Worm (Caenorhabditis elegans) whole organism, L4 larva: ENCODE results near the gene R04B5.6.
A peak's percentile ranks its signal among the peaks of the same experiment; 100 is the strongest.

Experiments
- D1046.2 ChIP-seq: fragments of 200-800 bp; sonication (Bioruptor generic); IDR thresholded peaks from 2 replicates; pipeline ENCODE4 v1.3.6; 2022; ENCODE audit warnings: missing genetic modification characterization, missing compliant biosample characterization
- R02D3.7 ChIP-seq: fragments of 150-350 bp; sonication (generic microtip); optimal IDR thresholded peaks from 3 replicates; lab custom pipeline; 2014; ENCODE audit warnings: missing biosample characterization, missing genetic modification characterization
- T26A8.4 ChIP-seq: fragments of 200-800 bp; sonication (Bioruptor generic); IDR thresholded peaks from 2 replicates; pipeline ENCODE4 v1.3.6; 2022; ENCODE audit warnings: missing genetic modification characterization, missing compliant biosample characterization
- ZK337.2 ChIP-seq: fragments of 200-800 bp; sonication (Bioruptor generic); IDR thresholded peaks from 2 replicates; pipeline ENCODE4 v1.3.6; 2022; ENCODE audit warnings: missing genetic modification reagents, missing genetic modification characterization, missing compliant biosample characterization
- aha-1 ChIP-seq: fragments of 150-350 bp; peaks from one replicate; lab custom pipeline; 2014; ENCODE audit warnings: missing biosample characterization, missing genetic modification characterization
- ama-1 ChIP-seq: fragments of 150-350 bp; optimal IDR thresholded peaks from 2 replicates; lab custom pipeline; 2014; ENCODE audit warnings: inconsistent platforms, mixed read lengths
- attf-4 ChIP-seq: sonication (generic microtip); optimal IDR thresholded peaks from 3 replicates; lab custom pipeline; 2017; ENCODE audit warnings: missing biosample characterization, missing genetic modification characterization
- ceh-20 ChIP-seq: fragments of 200-800 bp; sonication (Bioruptor generic); IDR thresholded peaks from 2 replicates; pipeline ENCODE4 v1.3.6; 2022; ENCODE audit warnings: missing genetic modification reagents, missing genetic modification characterization, missing compliant biosample characterization
- daf-12 ChIP-seq: fragments of 150-350 bp; optimal IDR thresholded peaks from 2 replicates; lab custom pipeline; 2014; ENCODE audit warnings: missing biosample characterization, missing genetic modification reagents, missing genetic modification characterization
- daf-16 ChIP-seq, 3 experiments: sonication (generic microtip); optimal IDR thresholded peaks; 2 replicates each; lab custom pipeline; 2016 to 2017; ENCODE audit warnings: missing genetic modification characterization in 3 of 3, missing genetic modification reagents in 3 of 3, mild to moderate bottlenecking in 2 of 3, missing compliant biosample characterization in 2 of 3, missing biosample characterization in 1 of 3, moderate library complexity in 1 of 3
- dpl-1 ChIP-seq: fragments of 150-350 bp; optimal IDR thresholded peaks from 2 replicates; lab custom pipeline; 2014; ENCODE audit warnings: missing biosample characterization, missing genetic modification reagents, missing genetic modification characterization
- dve-1 ChIP-seq: sonication (generic microtip); optimal IDR thresholded peaks from 2 replicates; lab custom pipeline; 2017; ENCODE audit warnings: antibody characterized with exemption, mild to moderate bottlenecking, missing genetic modification characterization, missing compliant biosample characterization; ENCODE audit not compliant: insufficient read depth
- hlh-30 ChIP-seq: sonication (generic microtip); optimal IDR thresholded peaks from 2 replicates; lab custom pipeline; 2017; ENCODE audit warnings: antibody characterized with exemption, mild to moderate bottlenecking, missing genetic modification characterization, missing compliant biosample characterization; ENCODE audit not compliant: insufficient read depth
- jun-1 ChIP-seq: fragments of 150-350 bp; optimal IDR thresholded peaks from 2 replicates; lab custom pipeline; 2014; ENCODE audit warnings: missing biosample characterization, missing genetic modification reagents, missing genetic modification characterization
- lim-7 ChIP-seq: fragments of 200-800 bp; sonication (Bioruptor generic); IDR thresholded peaks from 2 replicates; pipeline ENCODE4 v1.3.6; 2022; ENCODE audit warnings: missing genetic modification characterization, missing compliant biosample characterization
- lin-1 ChIP-seq: fragments of 200-800 bp; sonication (Bioruptor generic); IDR thresholded peaks from 2 replicates; pipeline ENCODE4 v1.3.6; 2022; ENCODE audit warnings: missing genetic modification reagents, missing genetic modification characterization, missing compliant biosample characterization
- lin-13 ChIP-seq: fragments of 150-350 bp; optimal IDR thresholded peaks from 2 replicates; lab custom pipeline; 2014; ENCODE audit warnings: missing biosample characterization, missing genetic modification reagents, missing genetic modification characterization
- lin-39 ChIP-seq: fragments of 150-350 bp; optimal IDR thresholded peaks from 2 replicates; lab custom pipeline; 2014; ENCODE audit warnings: missing biosample characterization, missing genetic modification reagents, missing genetic modification characterization
- lir-3 ChIP-seq: sonication (generic microtip); optimal IDR thresholded peaks from 2 replicates; lab custom pipeline; 2016; ENCODE audit warnings: mild to moderate bottlenecking, missing genetic modification characterization, missing compliant biosample characterization
- mdt-29 ChIP-seq: fragments of 200-800 bp; sonication (Bioruptor generic); IDR thresholded peaks from 2 replicates; pipeline ENCODE4 v1.3.6; 2022; ENCODE audit warnings: missing genetic modification reagents, missing genetic modification characterization, missing compliant biosample characterization
- mxl-2 ChIP-seq: fragments of 200-800 bp; sonication (Bioruptor generic); conservative IDR thresholded peaks from 2 replicates; pipeline ENCODE4 v1.3.6; 2022; ENCODE audit warnings: missing genetic modification reagents, missing genetic modification characterization, missing compliant biosample characterization
- nhr-28 ChIP-seq: fragments of 150-350 bp; optimal IDR thresholded peaks from 2 replicates; lab custom pipeline; 2014; ENCODE audit warnings: missing biosample characterization, missing genetic modification characterization
- nhr-41 ChIP-seq: fragments of 200-800 bp; sonication (Bioruptor generic); IDR thresholded peaks from 2 replicates; pipeline ENCODE4 v1.3.6; 2022; ENCODE audit warnings: missing genetic modification reagents, missing genetic modification characterization, missing compliant biosample characterization
- nhr-48 ChIP-seq: sonication (generic microtip); optimal IDR thresholded peaks from 2 replicates; lab custom pipeline; 2016; ENCODE audit warnings: mild to moderate bottlenecking, missing genetic modification characterization, missing compliant biosample characterization
- nhr-77 ChIP-seq: fragments of 150-350 bp; optimal IDR thresholded peaks from 2 replicates; lab custom pipeline; 2014; ENCODE audit warnings: missing biosample characterization, missing genetic modification characterization
- pha-4 ChIP-seq, 2 experiments: fragments of 150-350 bp in 1 of 2; fragments of 200-800 bp in 1 of 2; sonication (Bioruptor generic) in 1 of 2; IDR thresholded peaks in 1 of 2; optimal IDR thresholded peaks in 1 of 2; 2 replicates each; pipeline versions ENCODE4 v1.3.6 to Lab custom; 2014 to 2022; ENCODE audit warnings: missing genetic modification characterization in 2 of 2, missing genetic modification reagents in 2 of 2, missing biosample characterization in 1 of 2, missing compliant biosample characterization in 1 of 2
- php-3 ChIP-seq: fragments of 200-800 bp; sonication (Bioruptor generic); IDR thresholded peaks from 2 replicates; pipeline ENCODE4 v1.3.6; 2022; ENCODE audit warnings: missing genetic modification reagents, missing genetic modification characterization, missing compliant biosample characterization
- pqm-1 ChIP-seq: sonication (generic microtip); optimal IDR thresholded peaks from 2 replicates; lab custom pipeline; 2017; ENCODE audit warnings: missing biosample characterization, missing genetic modification characterization
- sdz-12 ChIP-seq: fragments of 200-800 bp; sonication (Bioruptor generic); optimal IDR thresholded peaks from 2 replicates; lab custom pipeline; 2018; ENCODE audit warnings: mild to moderate bottlenecking, missing genetic modification characterization, missing compliant biosample characterization
- skn-1 ChIP-seq: fragments of 150-350 bp; optimal IDR thresholded peaks from 2 replicates; lab custom pipeline; 2014; ENCODE audit warnings: missing biosample characterization, missing genetic modification characterization
- spr-1 ChIP-seq: sonication (generic microtip); optimal IDR thresholded peaks from 2 replicates; lab custom pipeline; 2016; ENCODE audit warnings: mild to moderate bottlenecking, missing genetic modification characterization, missing compliant biosample characterization
- unc-39 ChIP-seq: sonication (generic microtip); optimal IDR thresholded peaks from 2 replicates; lab custom pipeline; 2017; ENCODE audit warnings: missing biosample characterization, missing genetic modification characterization
- unc-62 ChIP-seq, 3 experiments: fragments of 150-350 bp in 1 of 3; sonication (generic microtip); optimal IDR thresholded peaks in 2 of 3; peaks in 1 of 3; 1 replicate in 1 of 3; 2 replicates in 2 of 3; lab custom pipeline; 2014 to 2017; ENCODE audit warnings: missing biosample characterization in 3 of 3, missing genetic modification characterization in 3 of 3, missing genetic modification reagents in 3 of 3, missing genotype in 1 of 3
- zfp-3 ChIP-seq: fragments of 200-800 bp; sonication (Bioruptor generic); conservative IDR thresholded peaks from 2 replicates; pipeline ENCODE4 v1.3.6; 2022; ENCODE audit warnings: missing genetic modification reagents, missing genetic modification characterization, missing compliant biosample characterization
- zip-2 ChIP-seq: fragments of 150-350 bp; optimal IDR thresholded peaks from 2 replicates; lab custom pipeline; 2014; ENCODE audit warnings: missing biosample characterization, missing genetic modification characterization

Gene R04B5.6

ce11 chrV:10105412-10105811 lies 20.4 kb downstream of the R04B5.6 start, which contains the start of gene C08B6.2:
Gene C08B6.2, plus strand, starts transcription at chrV:10105712.
- TF ChIP-seq aha-1 (tag; lab: Kevin White, UChicago) (peak; percentile 44), php-3 (GFP tag; lab: Robert Waterston, UW) (no peak), R02D3.7 (no peak), spr-1 (tag; lab: Kevin White, UChicago) (no peak), mxl-2 (no peak), nhr-48 (no peak)

DNA sequence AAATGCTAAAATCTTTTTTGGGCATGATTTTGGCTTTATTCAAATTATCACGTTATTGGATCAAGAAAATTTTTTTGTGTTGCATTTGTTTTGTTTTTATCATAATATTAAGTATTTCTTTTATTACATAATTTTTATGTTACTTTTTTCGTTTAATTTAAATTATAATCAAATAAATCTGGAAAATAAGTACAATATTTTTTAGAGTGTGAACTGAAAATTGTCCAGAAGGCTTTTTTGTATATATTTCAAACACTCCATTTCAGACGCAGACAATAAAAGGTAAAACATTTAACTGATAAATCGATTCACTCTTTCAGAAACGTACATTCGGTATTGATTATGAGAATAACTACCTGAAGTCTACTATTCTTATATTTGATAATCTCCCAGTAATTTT lies 22.3 kb downstream of the R04B5.6 start, which contains the start of gene C08B6.11:
Gene C08B6.11 (plus strand): TSS at position 301 of the 400 bp plus-strand sequence.
- no peak for TF ChIP-seq daf-12 (tag; lab: Kevin White, UChicago)
- no peak for TF ChIP-seq R02D3.7
- no peak for TF ChIP-seq sdz-12
- TF ChIP-seq lin-13 (GFP tag; lab: Kevin White, UChicago): no peak
- TF ChIP-seq mdt-29: no peak
- TF ChIP-seq spr-1 (tag; lab: Kevin White, UChicago): no peak
- no peak for TF ChIP-seq hlh-30
- TF ChIP-seq attf-4 (tag; lab: Kevin White, UChicago): no peak
- no peak for TF ChIP-seq ama-1 (lab: Kevin White, UChicago)
- no peak for TF ChIP-seq dve-1 (tag; lab: Kevin White, UChicago)
- no peak for TF ChIP-seq ceh-20 (GFP tag; lab: Robert Waterston, UW)
- TF ChIP-seq lim-7: no peak

DNA sequence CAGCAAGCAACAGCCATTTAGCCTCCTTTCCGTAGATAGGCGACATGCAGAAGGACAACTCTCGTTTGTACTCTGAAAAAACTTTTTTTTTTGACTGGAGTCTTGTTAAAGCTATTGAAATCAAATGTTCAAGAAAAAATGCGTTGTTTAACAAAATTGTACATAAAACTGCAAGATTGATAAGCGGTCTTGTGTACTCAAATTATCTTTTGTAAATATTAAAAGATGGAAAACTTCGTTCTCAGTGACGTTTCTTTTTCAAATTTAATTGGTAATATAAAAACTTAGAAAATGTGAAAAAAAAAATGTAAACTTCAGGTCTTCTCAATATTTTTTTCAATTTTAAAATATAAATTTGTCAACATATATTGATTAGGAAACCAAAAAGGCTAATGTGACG lies 26.2 kb downstream of the R04B5.6 start:
- TF ChIP-seq lin-39 (tag; lab: Kevin White, UChicago): no peak
- peak; percentile 17 for TF ChIP-seq nhr-28 (tag; lab: Kevin White, UChicago)
- TF ChIP-seq nhr-77 (tag; lab: Kevin White, UChicago): no peak
- TF ChIP-seq zip-2 (tag; lab: Kevin White, UChicago): no peak
- TF ChIP-seq pqm-1 (tag; lab: Kevin White, UChicago): peak; percentile 44
- no peak for TF ChIP-seq daf-16 (GFP tag; optimal IDR thresholded peaks at IDR 0.05; lab: Kevin White, UChicago)
- TF ChIP-seq daf-16 (tag; optimal IDR thresholded peaks at IDR 0.05; lab: Kevin White, UChicago): peak; percentile 53

- TF ChIP-seq D1046.2 (GFP tag; lab: Robert Waterston, UW) (no peak), dpl-1 (GFP tag; lab: Kevin White, UChicago) (no peak), unc-62 (GFP tag; optimal IDR thresholded peaks at IDR 0.05 in 1 of 2; lab: Kevin White, UChicago) (peak in 1 of 2 experiments; percentile 18), unc-62 (tag; optimal IDR thresholded peaks at IDR 0.05; lab: Kevin White, UChicago) (no peak), jun-1 (tag; lab: Kevin White, UChicago) (no peak), daf-16 (GFP tag; optimal IDR thresholded peaks at IDR 0.05; lab: Kevin White, UChicago) (no peak), daf-16 (tag; optimal IDR thresholded peaks at IDR 0.05; lab: Kevin White, UChicago) (peak; percentile 8), lir-3 (tag; lab: Kevin White, UChicago) (no peak), zfp-3 (GFP tag; lab: Robert Waterston, UW) (no peak), pha-4 (GFP tag; IDR thresholded peaks at IDR 0.05; lab: Robert Waterston, UW) (no peak), pha-4 (tag; optimal IDR thresholded peaks at IDR 0.05; lab: Kevin White, UChicago) (no peak), skn-1 (tag; lab: Kevin White, UChicago) (no peak), dve-1 (tag; lab: Kevin White, UChicago) (no peak), ZK337.2 (no peak), unc-39 (tag; lab: Kevin White, UChicago) (no peak), lin-1 (no peak), nhr-41 (GFP tag; lab: Robert Waterston, UW) (no peak), T26A8.4 (GFP tag; lab: Robert Waterston, UW) (no peak)
These were observed 27.2 kb downstream of the R04B5.6 start, which contains the start of gene C08B6.3 for ce11 chrV:10112187-10112586. Gene C08B6.3, minus strand, starts transcription at chrV:10112287.
